Worm (Caenorhabditis elegans): ENCODE measurements around the gene nhr-14.

Gene nhr-14

ce11 chrX:8473468-8473867, 2.5 kb downstream of the nhr-14 start:
- no peak for TF ChIP-seq T22C8.4 (GFP tag; IDR thresholded peaks at IDR 0.05)
- TF ChIP-seq cog-1 (tag; optimal IDR thresholded peaks at IDR 0.05): no peak
- TF ChIP-seq ref-1 (GFP tag; conservative IDR thresholded peaks at IDR 0.05): no peak
- TF ChIP-seq klf-2 (GFP tag; conservative IDR thresholded peaks at IDR 0.05): no peak
- TF ChIP-seq tab-1 (GFP tag; IDR thresholded peaks at IDR 0.05): no peak
- TF ChIP-seq med-1 (GFP tag; optimal IDR thresholded peaks at IDR 0.05; ENCODE audit: insufficient read depth): no peak
- no peak for TF ChIP-seq ztf-23 (GFP tag; IDR thresholded peaks at IDR 0.05)
- no peak for TF ChIP-seq ztf-29 (GFP tag; IDR thresholded peaks at IDR 0.05)
- no peak for TF ChIP-seq flt-1 (GFP tag; IDR thresholded peaks at IDR 0.05)

ce11 chrX:8470126-8470772, 5.7 kb downstream of the nhr-14 start, which contains the start of gene mec-10:
Gene mec-10 (minus strand): TSS chrX:8470314.
- TF ChIP-seq klf-2 (GFP tag; conservative IDR thresholded peaks at IDR 0.05) (no peak), ref-1 (GFP tag; conservative IDR thresholded peaks at IDR 0.05) (no peak), flt-1 (GFP tag; IDR thresholded peaks at IDR 0.05) (no peak), T22C8.4 (GFP tag; IDR thresholded peaks at IDR 0.05) (no peak), tab-1 (GFP tag; IDR thresholded peaks at IDR 0.05) (no peak), cog-1 (tag; optimal IDR thresholded peaks at IDR 0.05) (no peak), ztf-29 (GFP tag; IDR thresholded peaks at IDR 0.05) (no peak), med-1 (GFP tag; optimal IDR thresholded peaks at IDR 0.05; ENCODE audit: insufficient read depth) (no peak), ztf-23 (GFP tag; IDR thresholded peaks at IDR 0.05) (no peak)

DNA sequence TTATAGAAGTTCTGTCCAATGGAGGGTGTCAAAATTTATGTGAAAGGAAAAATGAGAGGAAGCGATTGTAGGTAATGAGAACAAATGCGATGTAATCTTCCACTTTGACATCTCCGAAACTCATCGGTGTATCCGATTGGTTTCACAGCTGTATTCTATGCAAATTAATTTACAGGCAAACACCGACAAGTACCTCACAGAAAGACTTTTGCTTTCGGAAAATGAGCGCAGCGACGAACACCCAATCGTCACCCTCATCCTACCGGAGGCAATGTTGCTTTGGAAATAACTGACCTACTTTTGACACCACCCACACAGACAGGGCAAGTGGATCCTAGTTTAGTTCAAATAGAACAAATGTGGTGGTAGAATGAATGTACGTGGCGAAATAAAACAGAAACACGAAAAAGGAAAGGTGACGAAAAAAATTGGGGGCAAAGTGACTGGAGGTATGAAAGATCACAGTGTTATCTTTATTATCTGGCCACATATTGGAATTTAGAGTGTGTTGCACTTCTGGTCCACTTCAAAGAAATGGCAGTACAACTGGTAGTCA, 12.0 kb downstream of the nhr-14 start:
- TF ChIP-seq cog-1 (tag; optimal IDR thresholded peaks at IDR 0.05): no peak
- no peak for TF ChIP-seq flt-1 (GFP tag; IDR thresholded peaks at IDR 0.05)

ce11 chrX:8463085-8463645, 12.8 kb downstream of the nhr-14 start, which contains the start of gene F16F9.4:
Gene F16F9.4 (minus strand): TSS chrX:8463360.
- TF ChIP-seq flt-1 (GFP tag; IDR thresholded peaks at IDR 0.05): no peak
- TF ChIP-seq med-1 (GFP tag; optimal IDR thresholded peaks at IDR 0.05; ENCODE audit: insufficient read depth): no peak
- no peak for TF ChIP-seq ref-1 (GFP tag; conservative IDR thresholded peaks at IDR 0.05)
- TF ChIP-seq klf-2 (GFP tag; conservative IDR thresholded peaks at IDR 0.05): no peak
- no peak for TF ChIP-seq ztf-29 (GFP tag; IDR thresholded peaks at IDR 0.05)
- no peak for TF ChIP-seq ztf-23 (GFP tag; IDR thresholded peaks at IDR 0.05)
- TF ChIP-seq T22C8.4 (GFP tag; IDR thresholded peaks at IDR 0.05): no peak
- TF ChIP-seq tab-1 (GFP tag; IDR thresholded peaks at IDR 0.05): no peak
- TF ChIP-seq cog-1 (tag; optimal IDR thresholded peaks at IDR 0.05): no peak

DNA sequence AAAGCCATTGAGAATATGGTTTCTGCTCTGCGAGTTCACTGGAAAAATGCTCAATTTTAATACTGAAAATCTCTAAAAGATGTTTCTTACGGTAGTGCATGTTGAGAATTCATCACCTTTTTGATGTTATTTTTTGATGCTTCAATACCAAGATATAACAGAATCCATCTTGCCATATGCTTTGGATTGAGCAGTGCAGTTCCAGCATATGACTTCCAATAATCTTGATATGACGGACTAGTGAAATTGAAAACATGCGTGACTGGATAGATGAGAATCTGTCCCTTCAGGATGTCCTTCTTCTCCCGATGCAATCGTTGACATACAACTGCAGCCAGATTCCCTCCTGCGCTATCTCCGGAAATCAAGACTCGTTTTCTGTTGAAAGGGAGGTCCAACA, 15.0 kb downstream of the nhr-14 start:
- TF ChIP-seq T22C8.4 (GFP tag; IDR thresholded peaks at IDR 0.05) (no peak), ref-1 (GFP tag; conservative IDR thresholded peaks at IDR 0.05) (no peak), cog-1 (tag; optimal IDR thresholded peaks at IDR 0.05) (no peak), ztf-23 (GFP tag; IDR thresholded peaks at IDR 0.05) (no peak), med-1 (GFP tag; optimal IDR thresholded peaks at IDR 0.05; ENCODE audit: insufficient read depth) (no peak), flt-1 (GFP tag; IDR thresholded peaks at IDR 0.05) (no peak), ztf-29 (GFP tag; IDR thresholded peaks at IDR 0.05) (no peak), tab-1 (GFP tag; IDR thresholded peaks at IDR 0.05) (no peak), klf-2 (GFP tag; conservative IDR thresholded peaks at IDR 0.05) (no peak)

DNA sequence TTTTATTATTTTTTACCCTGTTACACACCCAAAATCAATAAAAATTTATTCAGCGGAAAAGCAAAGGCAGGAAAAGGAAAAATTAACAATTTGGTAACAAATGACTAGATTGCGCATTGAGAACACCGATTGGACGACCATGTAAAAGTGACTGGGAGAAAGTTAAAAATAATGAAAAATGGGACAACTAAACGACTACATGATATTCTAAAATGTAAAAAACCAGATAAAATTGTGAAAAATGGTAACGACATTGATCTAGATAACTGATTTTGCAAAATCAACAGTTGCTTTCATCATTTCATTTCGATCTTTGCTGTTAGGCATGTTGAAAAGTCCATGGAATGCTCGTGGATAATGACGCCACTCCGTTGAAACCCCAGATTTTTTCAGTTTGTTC, 16.2 kb downstream of the nhr-14 start:
- no peak for TF ChIP-seq flt-1 (GFP tag; IDR thresholded peaks at IDR 0.05)
- TF ChIP-seq cog-1 (tag; optimal IDR thresholded peaks at IDR 0.05): no peak
- no peak for TF ChIP-seq ref-1 (GFP tag; conservative IDR thresholded peaks at IDR 0.05)
- no peak for TF ChIP-seq ztf-23 (GFP tag; IDR thresholded peaks at IDR 0.05)
- TF ChIP-seq med-1 (GFP tag; optimal IDR thresholded peaks at IDR 0.05; ENCODE audit: insufficient read depth): no peak
- no peak for TF ChIP-seq ztf-29 (GFP tag; IDR thresholded peaks at IDR 0.05)

ce11 chrX:8457314-8457713, 18.7 kb downstream of the nhr-14 start, which contains the start of gene F16F9.3:
Gene F16F9.3 (plus strand): TSS chrX:8457614.
- TF ChIP-seq tab-1 (GFP tag; IDR thresholded peaks at IDR 0.05) (no peak), cog-1 (tag; optimal IDR thresholded peaks at IDR 0.05) (no peak), med-1 (GFP tag; optimal IDR thresholded peaks at IDR 0.05; ENCODE audit: insufficient read depth) (no peak), ref-1 (GFP tag; conservative IDR thresholded peaks at IDR 0.05) (no peak), klf-2 (GFP tag; conservative IDR thresholded peaks at IDR 0.05) (no peak), flt-1 (GFP tag; IDR thresholded peaks at IDR 0.05) (no peak), T22C8.4 (GFP tag; IDR thresholded peaks at IDR 0.05) (no peak), ztf-23 (GFP tag; IDR thresholded peaks at IDR 0.05) (no peak), ztf-29 (GFP tag; IDR thresholded peaks at IDR 0.05) (no peak)

DNA sequence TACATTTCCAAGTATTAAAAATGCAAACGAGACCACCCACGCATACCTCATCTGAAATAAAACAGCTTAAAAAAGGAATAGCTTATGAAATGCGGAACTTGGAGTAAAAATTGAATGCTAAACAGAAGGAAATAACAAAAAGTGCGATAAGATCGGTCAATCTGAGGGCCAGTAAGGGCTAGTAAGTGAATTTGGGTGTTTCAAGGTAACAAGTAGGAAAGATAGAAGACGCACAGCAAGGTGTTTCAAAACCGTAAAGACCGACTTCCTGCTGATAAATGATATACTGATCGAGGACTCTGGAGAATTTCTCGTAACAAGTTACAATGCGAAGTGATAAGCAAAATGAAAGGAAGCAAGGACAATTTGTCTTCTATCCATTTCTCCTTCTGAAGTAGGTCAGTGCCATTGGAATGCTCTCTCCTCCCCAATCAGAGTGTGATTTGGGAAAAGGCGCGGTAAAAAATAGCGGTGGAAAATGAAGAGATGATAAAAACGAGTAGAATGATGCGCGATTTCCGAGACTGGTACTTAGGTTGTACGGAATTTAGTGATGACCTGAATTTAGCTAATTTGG, 20.3 kb downstream of the nhr-14 start, which contains the start of gene dpy-6:
Gene dpy-6, minus strand, starts transcription at position 51 of the 577 bp plus-strand sequence.
- TF ChIP-seq flt-1 (GFP tag; IDR thresholded peaks at IDR 0.05) (no peak), ref-1 (GFP tag; conservative IDR thresholded peaks at IDR 0.05) (no peak), klf-2 (GFP tag; conservative IDR thresholded peaks at IDR 0.05) (no peak), T22C8.4 (GFP tag; IDR thresholded peaks at IDR 0.05) (no peak), ztf-29 (GFP tag; IDR thresholded peaks at IDR 0.05) (no peak), tab-1 (GFP tag; IDR thresholded peaks at IDR 0.05) (no peak)

- TF ChIP-seq cog-1 (tag; optimal IDR thresholded peaks at IDR 0.05) (no peak), tab-1 (GFP tag; IDR thresholded peaks at IDR 0.05) (no peak), ztf-29 (GFP tag; IDR thresholded peaks at IDR 0.05) (no peak), ztf-23 (GFP tag; IDR thresholded peaks at IDR 0.05) (no peak)
These were observed 29.9 kb downstream of the nhr-14 start, which contains the start of gene F16F9.1 for ce11 chrX:8446108-8446507. Gene F16F9.1 (plus strand): TSS chrX:8446408.
